Fruit fly (Drosophila melanogaster) whole organism, embryonic: Measurements from ENCODE around the gene CG12118.

Source experiments
- Aef1 ChIP-seq: fragments of 200-800 bp; sonication (Bioruptor generic); IDR thresholded peaks from 3 replicates; pipeline ENCODE4 v1.3.6; 2022; ENCODE audit warnings: missing biosample characterization, missing genetic modification characterization
- Asciz ChIP-seq: fragments of 200-800 bp; sonication (Bioruptor generic); optimal IDR thresholded peaks from 2 replicates; lab custom pipeline; 2017; ENCODE audit warnings: missing biosample characterization, mild to moderate bottlenecking, missing genetic modification characterization, missing genetic modification reagents
- Atf6 ChIP-seq: fragments of 200-800 bp; sonication (Bioruptor generic); IDR thresholded peaks from 2 replicates; pipeline ENCODE4 v1.3.6; 2022; ENCODE audit warnings: missing biosample characterization, missing genetic modification characterization
- BEAF-32 ChIP-seq: fragments of 200-800 bp; sonication (Bioruptor generic); optimal IDR thresholded peaks from 3 replicates; lab custom pipeline; 2017; ENCODE audit warnings: missing biosample characterization, missing genetic modification characterization, mild to moderate bottlenecking, moderate library complexity, missing genetic modification reagents
- CG10209 ChIP-seq: fragments of 200-800 bp; sonication (Bioruptor generic); optimal IDR thresholded peaks from 3 replicates; lab custom pipeline; 2017; ENCODE audit warnings: missing biosample characterization, mild to moderate bottlenecking, missing genetic modification characterization, missing genetic modification reagents
- CG1024 ChIP-seq: fragments of 200-800 bp; sonication (Bioruptor generic); IDR thresholded peaks from 2 replicates; pipeline ENCODE4 v1.3.6; 2022; ENCODE audit warnings: missing biosample characterization, missing genetic modification characterization
- CG11398 ChIP-seq: fragments of 200-800 bp; sonication (Bioruptor generic); optimal IDR thresholded peaks from 2 replicates; lab custom pipeline; 2016; ENCODE audit warnings: missing biosample characterization, missing genetic modification characterization
- CG11504 ChIP-seq: fragments of 200-800 bp; sonication (Bioruptor generic); optimal IDR thresholded peaks from 3 replicates; lab custom pipeline; 2019; ENCODE audit warnings: missing biosample characterization, mild to moderate bottlenecking, missing genetic modification characterization, moderate library complexity
- CG11695 ChIP-seq: fragments of 200-800 bp; sonication (Bioruptor generic); IDR thresholded peaks from 3 replicates; pipeline ENCODE4 v1.3.6; 2022; ENCODE audit warnings: missing biosample characterization, missing genetic modification characterization
- CG16815 ChIP-seq: fragments of 200-800 bp; sonication (Bioruptor generic); optimal IDR thresholded peaks from 3 replicates; lab custom pipeline; 2017; ENCODE audit warnings: missing biosample characterization, mild to moderate bottlenecking, missing genetic modification characterization
- CG30020 ChIP-seq: fragments of 200-800 bp; optimal IDR thresholded peaks from 2 replicates; lab custom pipeline; 2019; ENCODE audit warnings: missing biosample characterization, mild to moderate bottlenecking, missing genetic modification characterization, moderate library complexity
- CG33557 ChIP-seq: fragments of 200-800 bp; sonication (Bioruptor generic); optimal IDR thresholded peaks from 2 replicates; lab custom pipeline; 2019; ENCODE audit warnings: missing biosample characterization, mild to moderate bottlenecking, missing genetic modification characterization, moderate library complexity
- CG34376 ChIP-seq: fragments of 200-800 bp; sonication (Bioruptor generic); optimal IDR thresholded peaks from 2 replicates; lab custom pipeline; 2018; ENCODE audit warnings: missing biosample characterization, mild to moderate bottlenecking, missing genetic modification characterization
- CG4328 ChIP-seq: fragments of 200-800 bp; sonication (Bioruptor generic); optimal IDR thresholded peaks from 3 replicates; lab custom pipeline; 2017; ENCODE audit warnings: missing biosample characterization, missing genetic modification reagents, missing genetic modification characterization
- CG6654 ChIP-seq: fragments of 200-800 bp; sonication (Bioruptor generic); optimal IDR thresholded peaks from 2 replicates; lab custom pipeline; 2017; ENCODE audit warnings: missing biosample characterization, mild to moderate bottlenecking, missing genetic modification characterization
- CG6683 ChIP-seq: fragments of 200-800 bp; sonication (Bioruptor generic); optimal IDR thresholded peaks from 2 replicates; lab custom pipeline; 2017; ENCODE audit warnings: missing biosample characterization, mild to moderate bottlenecking, missing genetic modification characterization, missing genetic modification reagents
- CG7987 ChIP-seq: fragments of 200-800 bp; sonication (Bioruptor generic); optimal IDR thresholded peaks from 2 replicates; lab custom pipeline; 2018; ENCODE audit warnings: missing biosample characterization, mild to moderate bottlenecking, missing genetic modification characterization, moderate library complexity
- Dip3 ChIP-seq: fragments of 200-800 bp; sonication (Bioruptor generic); optimal IDR thresholded peaks from 3 replicates; lab custom pipeline; 2016; ENCODE audit warnings: missing biosample characterization, missing genetic modification characterization
- Doc2 ChIP-seq: fragments of 200-800 bp; sonication (Bioruptor generic); IDR thresholded peaks from 2 replicates; pipeline ENCODE4 v1.3.6; 2022; ENCODE audit warnings: missing biosample characterization, missing genetic modification characterization
- Fer1 ChIP-seq: fragments of 200-800 bp; sonication (Bioruptor generic); optimal IDR thresholded peaks from 2 replicates; lab custom pipeline; 2017; ENCODE audit warnings: missing biosample characterization, mild to moderate bottlenecking, missing genetic modification characterization
- Fer2 ChIP-seq: fragments of 200-800 bp; sonication (Bioruptor generic); optimal IDR thresholded peaks from 2 replicates; lab custom pipeline; 2018; ENCODE audit warnings: missing biosample characterization, mild to moderate bottlenecking, missing genetic modification characterization, moderate library complexity
- H15 ChIP-seq: fragments of 200-800 bp; sonication (Bioruptor generic); IDR thresholded peaks from 3 replicates; pipeline ENCODE4 v1.3.6; 2022; ENCODE audit warnings: missing biosample characterization, missing genetic modification characterization
- HLH3B ChIP-seq: fragments of 200-800 bp; sonication (Bioruptor generic); IDR thresholded peaks from 2 replicates; pipeline ENCODE4 v1.3.6; 2022; ENCODE audit warnings: missing biosample characterization, missing genetic modification characterization
- Hr3 ChIP-seq: fragments of 200-800 bp; sonication (Bioruptor generic); optimal IDR thresholded peaks from 3 replicates; lab custom pipeline; 2016; ENCODE audit warnings: missing biosample characterization, missing genetic modification characterization
- Med ChIP-seq: fragments of 200-800 bp; sonication (Bioruptor generic); peaks from one replicate; lab custom pipeline; 2016; ENCODE audit warnings: missing biosample characterization, missing genetic modification characterization, mild to moderate bottlenecking, inconsistent platforms, moderate library complexity
- Meics ChIP-seq: fragments of 200-800 bp; sonication (Bioruptor generic); optimal IDR thresholded peaks from 2 replicates; lab custom pipeline; 2017; ENCODE audit warnings: missing biosample characterization, mild to moderate bottlenecking, missing genetic modification characterization
- NK7.1 ChIP-seq: fragments of 200-800 bp; sonication (Bioruptor generic); optimal IDR thresholded peaks from 3 replicates; lab custom pipeline; 2016; ENCODE audit warnings: missing biosample characterization, missing genetic modification characterization
- Nf-YA ChIP-seq: fragments of 200-800 bp; sonication (Bioruptor generic); IDR thresholded peaks from 2 replicates; pipeline ENCODE4 v1.3.6; 2022; ENCODE audit warnings: missing biosample characterization, missing genetic modification characterization
- NfI ChIP-seq: fragments of 200-800 bp; sonication (Bioruptor generic); optimal IDR thresholded peaks from 3 replicates; lab custom pipeline; 2018; ENCODE audit warnings: missing biosample characterization, mild to moderate bottlenecking, missing genetic modification characterization, moderate library complexity
- PHDP ChIP-seq: fragments of 200-800 bp; sonication (Bioruptor generic); optimal IDR thresholded peaks from 3 replicates; lab custom pipeline; 2018; ENCODE audit warnings: missing biosample characterization, mild to moderate bottlenecking, missing genetic modification characterization, moderate library complexity
- Spps ChIP-seq: fragments of 200-800 bp; sonication (Bioruptor generic); optimal IDR thresholded peaks from 2 replicates; lab custom pipeline; 2018; ENCODE audit warnings: missing biosample characterization, mild to moderate bottlenecking, missing genetic modification characterization
- ara ChIP-seq: fragments of 200-800 bp; sonication (Bioruptor generic); IDR thresholded peaks from 2 replicates; pipeline ENCODE4 v1.3.6; 2022; ENCODE audit warnings: missing biosample characterization, missing genetic modification characterization
- bsh ChIP-seq, 2 experiments: fragments of 200-800 bp; sonication (Bioruptor generic); optimal IDR thresholded peaks; 2 replicates each; lab custom pipeline; 2017 to 2018; ENCODE audit warnings: mild to moderate bottlenecking in 2 of 2, missing biosample characterization in 2 of 2, missing genetic modification characterization in 2 of 2, moderate library complexity in 1 of 2
- chinmo ChIP-seq: fragments of 200-800 bp; sonication (Bioruptor generic); IDR thresholded peaks from 4 replicates; pipeline ENCODE4 v1.3.6; 2022; ENCODE audit warnings: missing biosample characterization, missing genetic modification characterization; ENCODE audit not compliant: partially characterized antibody
- chn ChIP-seq: fragments of 200-800 bp; sonication (Bioruptor generic); optimal IDR thresholded peaks from 2 replicates; lab custom pipeline; 2016; ENCODE audit warnings: missing biosample characterization, missing genetic modification characterization
- ems ChIP-seq: fragments of 200-800 bp; sonication (Bioruptor generic); optimal IDR thresholded peaks from 3 replicates; lab custom pipeline; 2016; ENCODE audit warnings: missing biosample characterization, missing genetic modification characterization
- esg ChIP-seq: fragments of 200-800 bp; sonication (Bioruptor generic); conservative IDR thresholded peaks from 2 replicates; pipeline ENCODE4 v1.3.6; 2022; ENCODE audit warnings: missing biosample characterization, missing genetic modification characterization
- eve ChIP-seq, 2 experiments: fragments of >200 bp; optimal IDR thresholded peaks; 2 replicates each; lab custom pipeline; 2017; ENCODE audit warnings: missing biosample characterization in 2 of 2, missing genetic modification characterization in 2 of 2
- fd3F ChIP-seq: fragments of 200-800 bp; sonication (Bioruptor generic); optimal IDR thresholded peaks from 2 replicates; lab custom pipeline; 2018; ENCODE audit warnings: missing biosample characterization, mild to moderate bottlenecking, missing genetic modification characterization, moderate library complexity
- fd64A ChIP-seq: fragments of 200-800 bp; sonication (Bioruptor generic); optimal IDR thresholded peaks from 3 replicates; lab custom pipeline; 2018; ENCODE audit warnings: missing biosample characterization, mild to moderate bottlenecking, missing genetic modification characterization
- fd96Cb ChIP-seq: fragments of 200-800 bp; sonication (Bioruptor generic); optimal IDR thresholded peaks from 2 replicates; lab custom pipeline; 2018; ENCODE audit warnings: missing biosample characterization, mild to moderate bottlenecking, missing genetic modification characterization, moderate library complexity
- gsb-n ChIP-seq: fragments of 200-800 bp; sonication (Bioruptor generic); optimal IDR thresholded peaks from 3 replicates; lab custom pipeline; 2018; ENCODE audit warnings: missing biosample characterization, mild to moderate bottlenecking, missing genetic modification characterization
- jing ChIP-seq: fragments of 200-800 bp; sonication (Bioruptor generic); optimal IDR thresholded peaks from 2 replicates; lab custom pipeline; 2018; ENCODE audit warnings: missing biosample characterization, mild to moderate bottlenecking, missing genetic modification characterization
- ken ChIP-seq: fragments of 200-800 bp; sonication (Bioruptor generic); IDR thresholded peaks from 3 replicates; pipeline ENCODE4 v1.3.6; 2022; ENCODE audit warnings: missing biosample characterization, missing genetic modification characterization
- lmd ChIP-seq: fragments of 200-800 bp; sonication (Bioruptor generic); IDR thresholded peaks from 2 replicates; pipeline ENCODE4 v1.3.6; 2022; ENCODE audit warnings: missing biosample characterization, missing genetic modification characterization
- odd ChIP-seq: fragments of 200-800 bp; sonication (Bioruptor generic); optimal IDR thresholded peaks from 2 replicates; lab custom pipeline; 2017; ENCODE audit warnings: missing biosample characterization, mild to moderate bottlenecking, missing genetic modification characterization
- org-1 ChIP-seq: fragments of 200-800 bp; sonication (Bioruptor generic); optimal IDR thresholded peaks from 2 replicates; lab custom pipeline; 2017; ENCODE audit warnings: missing biosample characterization, missing genetic modification characterization
- pros ChIP-seq: fragments of 200-800 bp; sonication (Bioruptor generic); optimal IDR thresholded peaks from 3 replicates; lab custom pipeline; 2019; ENCODE audit warnings: missing biosample characterization, mild to moderate bottlenecking, missing genetic modification characterization, moderate library complexity
- sna ChIP-seq: fragments of 200-800 bp; sonication (Bioruptor generic); IDR thresholded peaks from 2 replicates; pipeline ENCODE4 v1.3.6; 2022; ENCODE audit warnings: missing biosample characterization, missing genetic modification characterization; ENCODE audit not compliant: partially characterized antibody
- unpg ChIP-seq: fragments of 200-800 bp; sonication (Bioruptor generic); optimal IDR thresholded peaks from 3 replicates; lab custom pipeline; 2018; ENCODE audit warnings: missing biosample characterization, mild to moderate bottlenecking, missing genetic modification characterization, moderate library complexity

CG12118 gene

DNA sequence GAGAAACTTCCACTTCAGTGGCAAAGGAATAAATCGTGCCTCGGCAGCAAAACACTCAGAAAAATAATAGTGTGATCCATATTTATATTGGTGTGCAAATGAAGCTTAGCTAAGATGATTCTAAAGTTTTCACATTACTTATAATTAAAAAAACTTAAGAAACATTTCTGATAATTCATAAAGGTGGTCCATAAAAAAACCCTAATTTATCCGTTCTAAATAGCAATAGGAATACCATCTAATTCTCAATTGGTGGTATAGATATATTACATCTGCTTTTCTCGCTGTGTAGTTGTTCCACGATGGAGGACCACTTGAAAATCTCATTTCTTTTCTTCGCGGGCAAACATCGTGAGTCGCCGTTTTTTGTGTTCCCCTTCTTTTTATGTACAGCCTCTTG, 41.1 kb downstream of the CG12118 start (continued):
- TF ChIP-seq CG6654 (GFP tag; lab: Kevin White, UChicago) (peak; percentile 24), CG10209 (GFP tag; lab: Kevin White, UChicago) (peak; percentile 65), Hr3 (GFP tag; lab: Kevin White, UChicago) (peak; percentile 36), Spps (tag; lab: Kevin White, UChicago) (peak; percentile 38), CG11398 (GFP tag; lab: Kevin White, UChicago) (no peak), CG33557 (GFP tag; lab: Kevin White, UChicago) (peak; percentile 54), Aef1 (peak; percentile 40; the same call in 1 of the 3 replicates), CG4328 (GFP tag; lab: Kevin White, UChicago) (peak; percentile 63), ara (GFP tag; lab: Robert Waterston, UW) (no peak), CG1024 (GFP tag; lab: Robert Waterston, UW) (no peak), gsb-n (tag; lab: Kevin White, UChicago) (peak; percentile 9), Fer2 (tag; lab: Kevin White, UChicago) (peak; percentile 23), Med (GFP tag; lab: Kevin White, UChicago) (peak; percentile 63), sna (GFP tag; lab: Robert Waterston, UW) (no peak), org-1 (GFP tag; lab: Kevin White, UChicago) (no peak), eve (GFP tag; optimal IDR thresholded peaks at IDR 0.05; lab: Kevin White, UChicago) (no peak), PHDP (peak; percentile 47), pros (GFP tag; lab: Kevin White, UChicago) (peak; percentile 66), chn (GFP tag; lab: Kevin White, UChicago) (no peak), ken (GFP tag; lab: Robert Waterston, UW) (0 out of 3 replicates have a peak, but pooled peaks have one; percentile 8), Meics (peak; percentile 70), lmd (peak; percentile 48; the same call in 1 of the 2 replicates), fd64A (GFP tag; lab: Kevin White, UChicago) (no peak), Atf6 (GFP tag; lab: Robert Waterston, UW) (peak; percentile 39; the same call in 1 of the 2 replicates), Dip3 (peak; percentile 2), Nf-YA (GFP tag; lab: Robert Waterston, UW) (no peak), CG16815 (GFP tag; lab: Kevin White, UChicago) (peak; percentile 14), CG7987 (peak; percentile 14), chinmo (GFP tag; lab: Robert Waterston, UW) (no peak), fd3F (GFP tag; lab: Kevin White, UChicago) (peak; percentile 15), NK7.1 (GFP tag; lab: Kevin White, UChicago) (peak; percentile 26), ems (GFP tag; lab: Kevin White, UChicago) (peak; percentile 9), Fer1 (GFP tag; lab: Kevin White, UChicago) (peak; percentile 67), BEAF-32 (GFP tag; lab: Kevin White, UChicago) (no peak), CG11504 (peak; percentile 72), NfI (GFP tag; lab: Kevin White, UChicago) (peak; percentile 30), Doc2 (GFP tag; lab: Robert Waterston, UW) (no peak), fd96Cb (peak; percentile 70), CG6683 (GFP tag; lab: Kevin White, UChicago) (peak; percentile 9), CG30020 (tag; lab: Kevin White, UChicago) (no peak), CG11695 (GFP tag; lab: Robert Waterston, UW) (no peak), jing (GFP tag; lab: Kevin White, UChicago) (no peak), H15 (no peak), bsh (GFP tag; optimal IDR thresholded peaks at IDR 0.05; lab: Kevin White, UChicago) (peak; percentile 59 to 76), unpg (GFP tag; lab: Kevin White, UChicago) (peak; percentile 55), CG34376 (no peak), Asciz (GFP tag; lab: Kevin White, UChicago) (no peak), odd (GFP tag; lab: Kevin White, UChicago) (peak; percentile 20), HLH3B (peak; percentile 54), esg (GFP tag; lab: Robert Waterston, UW) (peak; percentile 38; the same call in 1 of the 2 replicates)
